Worm (Caenorhabditis elegans) whole organism, L1 larva: Measurements from ENCODE around the gene fbxa-102.

Experiments
- C04F5.9 ChIP-seq: sonication (generic microtip); optimal IDR thresholded peaks from 2 replicates; lab custom pipeline; 2016; ENCODE audit warnings: missing genetic modification characterization, missing compliant biosample characterization
- C16A3.4 ChIP-seq: fragments of 150-350 bp; optimal IDR thresholded peaks from 2 replicates; lab custom pipeline; 2014; ENCODE audit warnings: missing biosample characterization, missing genetic modification characterization
- C34B4.2 ChIP-seq: sonication (generic microtip); optimal IDR thresholded peaks from 2 replicates; lab custom pipeline; 2017; ENCODE audit warnings: mild to moderate bottlenecking, missing genetic modification characterization, missing compliant biosample characterization
- F16B12.6 ChIP-seq: fragments of 150-350 bp; optimal IDR thresholded peaks from 2 replicates; lab custom pipeline; 2014; ENCODE audit warnings: missing biosample characterization, missing genetic modification characterization
- aha-1 ChIP-seq: fragments of 150-350 bp; optimal IDR thresholded peaks from 2 replicates; lab custom pipeline; 2014; ENCODE audit warnings: missing biosample characterization, missing genetic modification characterization
- aly-2 ChIP-seq: fragments of 150-350 bp; optimal IDR thresholded peaks from 2 replicates; lab custom pipeline; 2014; ENCODE audit warnings: missing biosample characterization, missing genetic modification characterization
- blmp-1 ChIP-seq: fragments of 150-350 bp; optimal IDR thresholded peaks from 2 replicates; lab custom pipeline; 2014; ENCODE audit warnings: missing biosample characterization, missing genetic modification characterization
- ceh-63 ChIP-seq: fragments of 200-800 bp; sonication (Bioruptor generic); optimal IDR thresholded peaks from 2 replicates; lab custom pipeline; 2018; ENCODE audit warnings: mild to moderate bottlenecking, missing genetic modification characterization, missing compliant biosample characterization
- ceh-8 ChIP-seq: fragments of 200-800 bp; sonication (Bioruptor generic); optimal IDR thresholded peaks from 2 replicates; lab custom pipeline; 2018; ENCODE audit warnings: mild to moderate bottlenecking, missing genetic modification characterization, moderate library complexity, missing compliant biosample characterization
- dpl-1 ChIP-seq, 3 experiments: fragments of 150-350 bp in 2 of 3; sonication (generic microtip) in 1 of 3; optimal IDR thresholded peaks; 2 replicates each; lab custom pipeline; 2014 to 2017; ENCODE audit warnings: missing biosample characterization in 3 of 3, missing genetic modification characterization in 3 of 3, missing genetic modification reagents in 3 of 3
- efl-1 ChIP-seq, 4 experiments: fragments of 150-350 bp; optimal IDR thresholded peaks in 3 of 4; peaks in 1 of 4; 1 replicate in 1 of 4; 2 replicates in 3 of 4; lab custom pipeline; 2014; ENCODE audit warnings: missing biosample characterization in 2 of 4, missing genetic modification characterization in 2 of 4, missing genetic modification reagents in 2 of 4
- egl-27 ChIP-seq, 2 experiments: fragments of 150-350 bp in 1 of 2; sonication (generic microtip); optimal IDR thresholded peaks; 3 replicates each; lab custom pipeline; 2017 to 2018; ENCODE audit warnings: missing biosample characterization in 2 of 2, missing genetic modification characterization in 2 of 2, missing genetic modification reagents in 2 of 2
- elt-2 ChIP-seq: sonication (generic microtip); optimal IDR thresholded peaks from 2 replicates; lab custom pipeline; 2016; ENCODE audit warnings: missing genetic modification characterization, mild to moderate bottlenecking, inconsistent platforms, missing compliant biosample characterization, missing genetic modification reagents
- ets-5 ChIP-seq: fragments of 200-800 bp; sonication (Bioruptor generic); IDR thresholded peaks from 2 replicates; pipeline ENCODE4 v1.3.6; 2022; ENCODE audit warnings: missing genetic modification characterization, missing compliant biosample characterization
- fkh-4 ChIP-seq: sonication (generic microtip); optimal IDR thresholded peaks from 2 replicates; lab custom pipeline; 2016; ENCODE audit warnings: missing compliant biosample characterization, missing genetic modification characterization, borderline replicate concordance
- fos-1 ChIP-seq: fragments of 150-350 bp; optimal IDR thresholded peaks from 2 replicates; lab custom pipeline; 2014; ENCODE audit warnings: missing biosample characterization, missing genetic modification characterization
- grh-1 ChIP-seq: fragments of 200-800 bp; sonication (Bioruptor generic); IDR thresholded peaks from 2 replicates; pipeline ENCODE4 v1.3.6; 2022; ENCODE audit warnings: missing genetic modification reagents, missing genetic modification characterization, missing compliant biosample characterization
- irx-1 ChIP-seq: sonication (generic microtip); optimal IDR thresholded peaks from 2 replicates; lab custom pipeline; 2016; ENCODE audit warnings: missing genetic modification characterization, missing compliant biosample characterization
- isw-1 ChIP-seq: fragments of 200-800 bp; sonication (Bioruptor generic); IDR thresholded peaks from 2 replicates; pipeline ENCODE4 v1.3.6; 2022; ENCODE audit warnings: missing genetic modification characterization, missing compliant biosample characterization
- jun-1 ChIP-seq: fragments of 150-350 bp; optimal IDR thresholded peaks from 2 replicates; lab custom pipeline; 2014; ENCODE audit warnings: missing biosample characterization, missing genetic modification reagents, missing genetic modification characterization
- lin-13 ChIP-seq: fragments of 150-350 bp; optimal IDR thresholded peaks from 2 replicates; lab custom pipeline; 2014; ENCODE audit warnings: missing biosample characterization, missing genetic modification reagents, missing genetic modification characterization
- lin-14 ChIP-seq: fragments of 200-800 bp; sonication (Bioruptor generic); optimal IDR thresholded peaks from 2 replicates; lab custom pipeline; 2018; ENCODE audit warnings: mild to moderate bottlenecking, missing genetic modification characterization, moderate library complexity, missing compliant biosample characterization
- lin-39 ChIP-seq: fragments of 150-350 bp; optimal IDR thresholded peaks from 2 replicates; lab custom pipeline; 2014; ENCODE audit warnings: missing biosample characterization, missing genetic modification reagents, missing genetic modification characterization
- lir-3 ChIP-seq: sonication (generic microtip); optimal IDR thresholded peaks from 2 replicates; lab custom pipeline; 2016; ENCODE audit warnings: mild to moderate bottlenecking, missing genetic modification characterization, moderate library complexity, missing compliant biosample characterization; ENCODE audit not compliant: poor library complexity
- mef-2 ChIP-seq: fragments of 150-350 bp; optimal IDR thresholded peaks from 2 replicates; lab custom pipeline; 2014; ENCODE audit warnings: missing biosample characterization, missing genetic modification characterization
- mep-1 ChIP-seq: fragments of 150-350 bp; optimal IDR thresholded peaks from 2 replicates; lab custom pipeline; 2014; ENCODE audit warnings: missing biosample characterization, missing genetic modification characterization
- nhr-11 ChIP-seq: fragments of 150-350 bp; optimal IDR thresholded peaks from 2 replicates; lab custom pipeline; 2014; ENCODE audit warnings: missing biosample characterization, missing genetic modification characterization
- nhr-19 ChIP-seq: fragments of 200-800 bp; sonication (Bioruptor generic); conservative IDR thresholded peaks from 2 replicates; pipeline ENCODE4 v1.3.6; 2022; ENCODE audit warnings: missing genetic modification characterization, missing compliant biosample characterization
- nhr-20 ChIP-seq: sonication (generic microtip); optimal IDR thresholded peaks from 2 replicates; lab custom pipeline; 2016; ENCODE audit warnings: mild to moderate bottlenecking, missing genetic modification characterization, missing compliant biosample characterization
- nhr-237 ChIP-seq: fragments of 150-350 bp; optimal IDR thresholded peaks from 2 replicates; lab custom pipeline; 2014; ENCODE audit warnings: missing biosample characterization, missing genetic modification characterization
- nhr-28 ChIP-seq: fragments of 150-350 bp; optimal IDR thresholded peaks from 2 replicates; lab custom pipeline; 2014; ENCODE audit warnings: missing biosample characterization, missing genetic modification characterization
- nhr-77 ChIP-seq: fragments of 150-350 bp; optimal IDR thresholded peaks from 2 replicates; lab custom pipeline; 2014; ENCODE audit warnings: missing biosample characterization, missing genetic modification characterization
- nhr-84 ChIP-seq: sonication (generic microtip); optimal IDR thresholded peaks from 2 replicates; lab custom pipeline; 2017; ENCODE audit warnings: missing biosample characterization, missing genetic modification characterization
- nhr-85 ChIP-seq: sonication (generic microtip); peaks from one replicate; lab custom pipeline; 2016; ENCODE audit warnings: missing genetic modification characterization, inconsistent platforms, missing compliant biosample characterization
- skn-1 ChIP-seq: fragments of 150-350 bp; optimal IDR thresholded peaks from 2 replicates; lab custom pipeline; 2014; ENCODE audit warnings: missing biosample characterization, missing genetic modification characterization
- snpc-4 ChIP-seq: fragments of 150-350 bp; optimal IDR thresholded peaks from 2 replicates; lab custom pipeline; 2014; ENCODE audit warnings: missing biosample characterization, missing genetic modification characterization
- swsn-7 ChIP-seq: sonication (generic microtip); optimal IDR thresholded peaks from 2 replicates; lab custom pipeline; 2016; ENCODE audit warnings: missing genetic modification characterization, missing compliant biosample characterization
- tbx-2 ChIP-seq: sonication (generic microtip); optimal IDR thresholded peaks from 2 replicates; lab custom pipeline; 2016; ENCODE audit warnings: missing genetic modification characterization, missing compliant biosample characterization
- tlp-1 ChIP-seq: fragments of 150-350 bp; optimal IDR thresholded peaks from 2 replicates; lab custom pipeline; 2014; ENCODE audit warnings: missing biosample characterization, missing genetic modification characterization
- unc-130 ChIP-seq: fragments of 150-350 bp; optimal IDR thresholded peaks from 2 replicates; lab custom pipeline; 2017; ENCODE audit warnings: missing biosample characterization, missing genetic modification characterization, inconsistent platforms
- unc-30 ChIP-seq: sonication (generic microtip); optimal IDR thresholded peaks from 2 replicates; lab custom pipeline; 2017; ENCODE audit warnings: missing biosample characterization, missing genetic modification characterization
- unc-62 ChIP-seq: fragments of 150-350 bp; optimal IDR thresholded peaks from 2 replicates; lab custom pipeline; 2014; ENCODE audit warnings: missing biosample characterization, missing genetic modification reagents, missing genetic modification characterization
- unc-98 ChIP-seq: fragments of 200-800 bp; sonication (Bioruptor generic); IDR thresholded peaks from 2 replicates; pipeline ENCODE4 v1.3.6; 2022; ENCODE audit warnings: missing genetic modification characterization, missing compliant biosample characterization
- zag-1 ChIP-seq: fragments of 150-350 bp; optimal IDR thresholded peaks from 2 replicates; lab custom pipeline; 2014; ENCODE audit warnings: missing biosample characterization, missing genetic modification characterization
- zip-4 ChIP-seq: fragments of 200-800 bp; sonication (Bioruptor generic); optimal IDR thresholded peaks from 2 replicates; lab custom pipeline; 2018; ENCODE audit warnings: mild to moderate bottlenecking, missing genetic modification characterization, moderate library complexity, missing compliant biosample characterization
- ztf-4 ChIP-seq: fragments of 150-350 bp; optimal IDR thresholded peaks from 2 replicates; lab custom pipeline; 2014; ENCODE audit warnings: missing biosample characterization, missing genetic modification characterization

Gene fbxa-102

DNA sequence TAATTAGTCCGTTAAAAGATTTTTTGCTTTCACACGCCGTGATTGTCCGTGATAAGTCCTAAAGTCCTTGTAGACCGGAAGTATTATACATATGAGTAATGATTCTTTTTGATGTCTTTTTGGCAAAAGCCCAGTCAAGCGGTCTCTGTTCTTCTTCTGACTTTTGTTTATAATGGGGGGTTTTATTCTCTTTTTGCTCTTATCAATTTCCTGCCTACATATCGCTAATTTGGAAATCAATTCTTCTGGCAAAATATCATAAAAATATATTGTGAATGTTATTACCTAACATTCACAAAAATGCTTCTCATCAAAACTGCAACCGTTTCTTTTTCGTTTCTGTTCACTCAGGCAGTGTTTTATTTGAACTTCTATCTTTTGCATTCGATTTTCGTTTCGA, 17.1 kb downstream of the fbxa-102 start, which contains the start of gene srbc-61:
TSS of gene srbc-61 (plus strand) at position 301 of the 400 bp plus-strand sequence.
- no peak for TF ChIP-seq C16A3.4
- no peak for TF ChIP-seq tbx-2
- TF ChIP-seq unc-130, result no peak
- no peak for TF ChIP-seq isw-1
- TF ChIP-seq aly-2 (tag; lab: Kevin White, UChicago), result no peak
- TF ChIP-seq fos-1 (tag; lab: Kevin White, UChicago), result no peak
- TF ChIP-seq nhr-237 (tag; lab: Kevin White, UChicago), result no peak
- TF ChIP-seq irx-1 (tag; lab: Kevin White, UChicago), result no peak
- no peak for TF ChIP-seq ceh-63 (GFP tag; lab: Kevin White, UChicago)
- TF ChIP-seq nhr-84, result no peak
- TF ChIP-seq F16B12.6, result no peak
- TF ChIP-seq lin-14 (GFP tag; lab: Kevin White, UChicago), result no peak
- no peak for TF ChIP-seq mep-1 (tag; lab: Kevin White, UChicago)
- TF ChIP-seq ztf-4 (tag; lab: Kevin White, UChicago), result no peak
- no peak for TF ChIP-seq swsn-7 (tag; lab: Kevin White, UChicago)
- TF ChIP-seq lin-39, result no peak
- no peak for TF ChIP-seq nhr-28
- no peak for TF ChIP-seq unc-30
- TF ChIP-seq unc-98 (GFP tag; lab: Robert Waterston, UW), result no peak
- TF ChIP-seq, all 84 proteins: peak for 0

DNA sequence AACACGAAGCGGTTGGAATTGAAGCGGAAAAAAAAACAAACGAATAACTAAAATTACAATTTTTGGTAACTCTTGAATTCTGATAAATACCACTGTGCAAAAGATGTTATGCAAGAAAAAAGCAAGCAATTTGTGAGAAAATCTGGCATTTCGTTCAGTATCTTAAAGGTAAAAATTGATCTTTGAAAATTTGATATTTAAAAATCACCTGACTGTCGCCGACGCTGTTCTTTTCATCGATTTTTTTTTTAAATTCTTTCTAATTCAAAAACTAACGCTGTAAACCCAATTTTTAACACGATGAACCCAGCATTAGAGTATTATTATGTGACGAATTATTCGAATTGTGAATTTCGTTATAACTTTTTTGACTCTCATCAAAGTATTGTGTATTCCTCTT, 19.9 kb downstream of the fbxa-102 start, which contains the start of gene srh-123:
TSS of gene srh-123 (plus strand) at position 301 of the 400 bp plus-strand sequence.
- no peak for TF ChIP-seq elt-2 (tag; lab: Kevin White, UChicago)
- no peak for TF ChIP-seq nhr-85 (tag; lab: Kevin White, UChicago)
- no peak for TF ChIP-seq unc-98 (GFP tag; lab: Robert Waterston, UW)
- no peak for TF ChIP-seq snpc-4 (tag; lab: Kevin White, UChicago)
- TF ChIP-seq blmp-1 (tag; lab: Kevin White, UChicago), result no peak
- no peak for TF ChIP-seq ets-5 (GFP tag; lab: Robert Waterston, UW)
- no peak for TF ChIP-seq fos-1 (tag; lab: Kevin White, UChicago)
- TF ChIP-seq nhr-237 (tag; lab: Kevin White, UChicago), result no peak
- TF ChIP-seq irx-1 (tag; lab: Kevin White, UChicago), result no peak
- TF ChIP-seq C04F5.9 (tag; lab: Kevin White, UChicago), result no peak
- TF ChIP-seq efl-1 (optimal IDR thresholded peaks at IDR 0.05; lab: Kevin White, UChicago), result no peak
- no peak for TF ChIP-seq efl-1 (GFP tag; optimal IDR thresholded peaks at IDR 0.05 in 1 of 2; lab: Kevin White, UChicago)
- TF ChIP-seq C34B4.2 (tag; lab: Kevin White, UChicago), result no peak

- TF ChIP-seq grh-1 (GFP tag; lab: Robert Waterston, UW), result no peak
- TF ChIP-seq nhr-85 (tag; lab: Kevin White, UChicago), result no peak
- no peak for TF ChIP-seq mef-2
- no peak for TF ChIP-seq snpc-4 (tag; lab: Kevin White, UChicago)
- no peak for TF ChIP-seq isw-1
- TF ChIP-seq zip-4 (GFP tag; lab: Kevin White, UChicago), result no peak
- TF ChIP-seq nhr-19 (GFP tag; lab: Robert Waterston, UW), result no peak
- no peak for TF ChIP-seq lin-14 (GFP tag; lab: Kevin White, UChicago)
- TF ChIP-seq jun-1 (tag; lab: Kevin White, UChicago), result no peak
- TF ChIP-seq ets-5 (GFP tag; lab: Robert Waterston, UW), result no peak
- no peak for TF ChIP-seq elt-2 (tag; lab: Kevin White, UChicago)
- no peak for TF ChIP-seq C16A3.4
- no peak for TF ChIP-seq nhr-77 (tag; lab: Kevin White, UChicago)
- TF ChIP-seq tbx-2, result no peak
- TF ChIP-seq lin-13 (GFP tag; lab: Kevin White, UChicago), result no peak
- TF ChIP-seq dpl-1 (GFP tag; optimal IDR thresholded peaks at IDR 0.05; lab: Kevin White, UChicago), result no peak
- no peak for TF ChIP-seq ceh-8 (GFP tag; lab: Kevin White, UChicago)
Measured at ce11 chrV:17471564-17471963, 22.1 kb downstream of the fbxa-102 start, which contains the start of gene srh-235. Gene srh-235, minus strand, starts transcription at chrV:17471664.

DNA sequence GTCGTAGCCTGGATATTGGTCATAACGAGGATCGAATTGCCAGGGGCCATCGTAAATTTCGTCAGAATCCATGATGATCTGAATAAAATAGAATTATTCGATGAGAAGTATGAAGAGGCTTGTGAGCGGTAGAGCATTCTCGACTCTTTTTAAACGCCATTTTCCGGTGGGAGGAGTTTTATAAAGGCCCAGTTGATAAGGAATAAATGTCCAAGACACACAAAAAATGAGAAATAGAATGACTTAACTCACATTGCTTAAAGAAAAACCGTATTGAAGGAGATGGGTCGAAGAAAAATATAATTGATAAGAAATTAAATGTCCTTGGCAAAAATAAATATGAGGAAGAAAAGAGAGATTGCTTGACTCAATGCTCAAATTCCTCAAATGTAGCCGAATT, 24.5 kb downstream of the fbxa-102 start, which contains the start of gene F20E11.17:
TSS of gene F20E11.17 (minus strand) at position 101 of the 400 bp plus-strand sequence.
- TF ChIP-seq fkh-4, result no peak
- TF ChIP-seq C34B4.2 (tag; lab: Kevin White, UChicago), result no peak
- TF ChIP-seq lir-3 (tag; lab: Kevin White, UChicago), result no peak
- no peak for TF ChIP-seq skn-1
- no peak for TF ChIP-seq F16B12.6
- no peak for TF ChIP-seq lin-13 (GFP tag; lab: Kevin White, UChicago)
- TF ChIP-seq aly-2 (tag; lab: Kevin White, UChicago), result no peak
- TF ChIP-seq unc-62 (GFP tag; lab: Kevin White, UChicago), result no peak
- no peak for TF ChIP-seq nhr-20 (tag; lab: Kevin White, UChicago)
- TF ChIP-seq egl-27 (tag; optimal IDR thresholded peaks at IDR 0.05; lab: Kevin White, UChicago), result no peak
- TF ChIP-seq nhr-19 (GFP tag; lab: Robert Waterston, UW), result no peak
- TF ChIP-seq nhr-237 (tag; lab: Kevin White, UChicago), result no peak
- no peak for TF ChIP-seq aha-1 (tag; lab: Kevin White, UChicago)
- TF ChIP-seq zag-1, result no peak
- TF ChIP-seq nhr-11 (tag; lab: Kevin White, UChicago), result no peak
- TF ChIP-seq tlp-1, result no peak
